Worm (Caenorhabditis elegans) whole organism, late embryonic: Measurements from ENCODE around the gene cest-5.2.
"Not testable (repeated sequence)": the region's sequence is repeated elsewhere in the genome, so short reads cannot be mapped to it uniquely, and the experiment has no call there.

ENCODE experiments used
- C08G9.2 ChIP-seq: sonication (generic microtip); optimal IDR thresholded peaks from 2 replicates; lab custom pipeline; 2016; ENCODE audit warnings: mild to moderate bottlenecking, missing genetic modification characterization, moderate library complexity, missing compliant biosample characterization
- C38D4.7 ChIP-seq: fragments of 200-800 bp; sonication (Bioruptor generic); optimal IDR thresholded peaks from 2 replicates; lab custom pipeline; 2018; ENCODE audit warnings: mild to moderate bottlenecking, missing genetic modification characterization, moderate library complexity, missing compliant biosample characterization
- K02D7.2 ChIP-seq: sonication (generic microtip); optimal IDR thresholded peaks from 2 replicates; lab custom pipeline; 2017; ENCODE audit warnings: mild to moderate bottlenecking, missing genetic modification characterization, missing compliant biosample characterization
- K09A11.1 ChIP-seq: sonication (generic microtip); optimal IDR thresholded peaks from 2 replicates; lab custom pipeline; 2017; ENCODE audit warnings: antibody characterized with exemption, mild to moderate bottlenecking, missing genetic modification characterization, missing compliant biosample characterization; ENCODE audit not compliant: insufficient read depth
- T23F11.4 ChIP-seq: fragments of 200-800 bp; sonication (Bioruptor generic); optimal IDR thresholded peaks from 2 replicates; lab custom pipeline; 2018; ENCODE audit warnings: mild to moderate bottlenecking, missing genetic modification characterization, missing compliant biosample characterization
- Y22D7AL.16 ChIP-seq: sonication (generic microtip); optimal IDR thresholded peaks from 2 replicates; lab custom pipeline; 2016; ENCODE audit warnings: missing genetic modification characterization, missing compliant biosample characterization
- ceh-19 ChIP-seq: fragments of 200-800 bp; sonication (Bioruptor generic); optimal IDR thresholded peaks from 2 replicates; lab custom pipeline; 2018; ENCODE audit warnings: mild to moderate bottlenecking, missing genetic modification characterization, missing compliant biosample characterization
- ceh-2 ChIP-seq: sonication (generic microtip); optimal IDR thresholded peaks from 2 replicates; lab custom pipeline; 2016; ENCODE audit warnings: missing genotype, missing genetic modification characterization, missing compliant biosample characterization
- ceh-24 ChIP-seq: sonication (generic microtip); optimal IDR thresholded peaks from 2 replicates; lab custom pipeline; 2016; ENCODE audit warnings: mild to moderate bottlenecking, missing genetic modification characterization, missing compliant biosample characterization
- ceh-30 ChIP-seq: fragments of 150-350 bp; optimal IDR thresholded peaks from 2 replicates; lab custom pipeline; 2014; ENCODE audit warnings: missing biosample characterization, missing genetic modification characterization
- ceh-48 ChIP-seq: sonication (generic microtip); optimal IDR thresholded peaks from 2 replicates; lab custom pipeline; 2016; ENCODE audit warnings: missing genetic modification characterization, inconsistent platforms, missing compliant biosample characterization
- che-1 ChIP-seq: sonication (generic microtip); optimal IDR thresholded peaks from 2 replicates; lab custom pipeline; 2016; ENCODE audit warnings: mild to moderate bottlenecking, missing genetic modification characterization, missing compliant biosample characterization
- elt-2 ChIP-seq: sonication (generic microtip); optimal IDR thresholded peaks from 2 replicates; lab custom pipeline; 2016; ENCODE audit warnings: missing genetic modification reagents, missing genetic modification characterization, missing compliant biosample characterization
- fkh-10 ChIP-seq: fragments of 150-350 bp; optimal IDR thresholded peaks from 2 replicates; lab custom pipeline; 2014; ENCODE audit warnings: missing biosample characterization, missing genetic modification reagents, missing genetic modification characterization
- gmeb-2 ChIP-seq: sonication (generic microtip); optimal IDR thresholded peaks from 2 replicates; lab custom pipeline; 2016; ENCODE audit warnings: missing genetic modification characterization, inconsistent platforms, missing compliant biosample characterization
- hlh-13 ChIP-seq: fragments of 200-800 bp; sonication (Bioruptor generic); optimal IDR thresholded peaks from 2 replicates; lab custom pipeline; 2018; ENCODE audit warnings: mild to moderate bottlenecking, missing genetic modification characterization, missing compliant biosample characterization
- hlh-15 ChIP-seq: sonication (generic microtip); optimal IDR thresholded peaks from 2 replicates; lab custom pipeline; 2016; ENCODE audit warnings: missing genetic modification characterization, missing compliant biosample characterization
- hlh-30 ChIP-seq: sonication (generic microtip); optimal IDR thresholded peaks from 2 replicates; lab custom pipeline; 2017; ENCODE audit warnings: antibody characterized with exemption, missing genetic modification characterization, missing compliant biosample characterization; ENCODE audit not compliant: insufficient read depth
- hlh-8 ChIP-seq: sonication (generic microtip); optimal IDR thresholded peaks from 2 replicates; lab custom pipeline; 2016; ENCODE audit warnings: missing genotype, missing genetic modification characterization, missing compliant biosample characterization
- lim-6 ChIP-seq: sonication (generic microtip); optimal IDR thresholded peaks from 2 replicates; lab custom pipeline; 2016; ENCODE audit warnings: missing genetic modification characterization, missing compliant biosample characterization
- npax-4 ChIP-seq: sonication (generic microtip); optimal IDR thresholded peaks from 2 replicates; lab custom pipeline; 2016; ENCODE audit warnings: missing genetic modification characterization, missing compliant biosample characterization
- pat-9 ChIP-seq: fragments of 200-800 bp; sonication (Bioruptor generic); optimal IDR thresholded peaks from 2 replicates; lab custom pipeline; 2018; ENCODE audit warnings: mild to moderate bottlenecking, missing genetic modification characterization, moderate library complexity, missing compliant biosample characterization
- pha-2 ChIP-seq: sonication (generic microtip); optimal IDR thresholded peaks from 2 replicates; lab custom pipeline; 2017; ENCODE audit warnings: mild to moderate bottlenecking, missing genetic modification characterization, missing compliant biosample characterization
- pqm-1 ChIP-seq: sonication (generic microtip); optimal IDR thresholded peaks from 2 replicates; lab custom pipeline; 2016; ENCODE audit warnings: missing genetic modification characterization, missing compliant biosample characterization
- pros-1 ChIP-seq: fragments of 150-350 bp; optimal IDR thresholded peaks from 2 replicates; lab custom pipeline; 2014; ENCODE audit warnings: missing biosample characterization, missing genetic modification reagents, missing genetic modification characterization
- sdc-2 ChIP-seq: sonication (generic microtip); optimal IDR thresholded peaks from 2 replicates; lab custom pipeline; 2016; ENCODE audit warnings: missing genotype, missing genetic modification characterization, missing compliant biosample characterization
- sox-4 ChIP-seq: sonication (generic microtip); optimal IDR thresholded peaks from 2 replicates; lab custom pipeline; 2017; ENCODE audit warnings: mild to moderate bottlenecking, missing genetic modification characterization, inconsistent platforms, missing compliant biosample characterization
- tbx-2 ChIP-seq: sonication (generic microtip); optimal IDR thresholded peaks from 2 replicates; lab custom pipeline; 2016; ENCODE audit warnings: missing genetic modification characterization, missing compliant biosample characterization
- ttx-3 ChIP-seq: sonication (generic microtip); optimal IDR thresholded peaks from 2 replicates; lab custom pipeline; 2016; ENCODE audit warnings: missing genetic modification reagents, missing genetic modification characterization, missing compliant biosample characterization
- unc-3 ChIP-seq, 2 experiments: fragments of 200-800 bp in 1 of 2; sonication (Bioruptor generic) in 1 of 2; sonication (generic microtip) in 1 of 2; conservative IDR thresholded peaks in 1 of 2; optimal IDR thresholded peaks in 1 of 2; 2 replicates each; pipeline versions ENCODE4 v1.3.6 to Lab custom; 2016 to 2022; ENCODE audit warnings: missing compliant biosample characterization in 2 of 2, missing genetic modification characterization in 2 of 2, missing genetic modification reagents in 1 of 2
- unc-42 ChIP-seq: sonication (generic microtip); optimal IDR thresholded peaks from 2 replicates; lab custom pipeline; 2016; ENCODE audit warnings: missing genotype, missing genetic modification characterization, missing compliant biosample characterization
- unc-86 ChIP-seq: sonication (generic microtip); optimal IDR thresholded peaks from 2 replicates; lab custom pipeline; 2016; ENCODE audit warnings: missing genetic modification characterization, missing compliant biosample characterization
- zip-5 ChIP-seq: sonication (generic microtip); optimal IDR thresholded peaks from 2 replicates; lab custom pipeline; 2016; ENCODE audit warnings: missing genetic modification characterization, missing compliant biosample characterization
- ztf-16 ChIP-seq: sonication (generic microtip); optimal IDR thresholded peaks from 2 replicates; lab custom pipeline; 2017; ENCODE audit warnings: missing genetic modification characterization, missing compliant biosample characterization

cest-5.2 gene

DNA sequence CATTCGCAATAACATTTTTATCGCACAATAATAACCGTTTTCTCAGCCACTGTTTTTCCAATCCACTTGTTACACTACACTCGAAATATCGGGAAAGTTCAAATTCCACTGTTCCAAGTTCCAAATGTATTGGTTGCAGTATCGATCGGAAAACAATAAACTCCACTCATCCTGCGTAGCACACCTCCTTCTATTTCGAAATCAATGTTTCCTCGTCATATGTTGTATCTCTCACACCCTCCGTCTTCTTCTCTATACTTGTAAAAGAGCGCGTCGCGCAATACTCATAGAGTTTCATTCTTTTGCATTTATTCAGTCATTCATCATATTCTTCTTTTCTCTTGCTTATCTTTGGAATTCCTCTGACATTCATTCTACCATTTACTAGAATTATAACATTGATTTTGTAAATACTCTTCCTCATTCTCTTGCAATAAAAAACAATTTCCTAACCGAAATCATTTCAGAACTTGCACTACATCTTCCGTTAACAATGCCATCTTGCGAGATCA lies 26.5 kb downstream of the cest-5.2 start, which contains the start of gene sup-36:
sup-36 (plus strand) TSS at position 462 of the 512 bp plus-strand sequence.
- no peak for TF ChIP-seq Y22D7AL.16
- TF ChIP-seq gmeb-2 (tag; lab: Kevin White, UChicago), result no peak
- TF ChIP-seq C08G9.2 (tag; lab: Kevin White, UChicago), result no peak
- TF ChIP-seq unc-3 (GFP tag; conservative IDR thresholded peaks at IDR 0.05; lab: Robert Waterston, UW), result no peak
- TF ChIP-seq unc-3 (tag; optimal IDR thresholded peaks at IDR 0.05; lab: Kevin White, UChicago), result no peak
- no peak for TF ChIP-seq K09A11.1 (tag; lab: Kevin White, UChicago)
- no peak for TF ChIP-seq hlh-8
- TF ChIP-seq lim-6 (tag; lab: Kevin White, UChicago), result no peak
- TF ChIP-seq tbx-2 (tag; lab: Kevin White, UChicago), result no peak
- no peak for TF ChIP-seq hlh-15 (tag; lab: Kevin White, UChicago)
- peak; percentile 5 for TF ChIP-seq hlh-30 (tag; lab: Kevin White, UChicago)
- no peak for TF ChIP-seq che-1
- TF ChIP-seq elt-2, result no peak
- TF ChIP-seq ceh-48, result peak; percentile 40
- no peak for TF ChIP-seq npax-4 (tag; lab: Kevin White, UChicago)
- no peak for TF ChIP-seq unc-42 (tag; lab: Kevin White, UChicago)
- no peak for TF ChIP-seq zip-5 (tag; lab: Kevin White, UChicago)

ce11 chrIV:6599447-6599846 lies 28.3 kb downstream of the cest-5.2 start, which contains the start of gene F38A5.8:
F38A5.8 (plus strand) TSS chrIV:6599747.
- no peak for TF ChIP-seq pat-9 (tag; lab: Kevin White, UChicago)
- TF ChIP-seq fkh-10 (GFP tag; lab: Kevin White, UChicago), result no peak
- TF ChIP-seq sdc-2 (tag; lab: Kevin White, UChicago), result no peak
- TF ChIP-seq unc-86, result no peak
- no peak for TF ChIP-seq ceh-24 (tag; lab: Kevin White, UChicago)
- no peak for TF ChIP-seq ttx-3 (tag; lab: Kevin White, UChicago)
- TF ChIP-seq ceh-2 (tag; lab: Kevin White, UChicago), result no peak
- TF ChIP-seq lim-6 (tag; lab: Kevin White, UChicago), result no peak
- no peak for TF ChIP-seq pqm-1
- TF ChIP-seq, all 69 proteins: peak for 0

DNA sequence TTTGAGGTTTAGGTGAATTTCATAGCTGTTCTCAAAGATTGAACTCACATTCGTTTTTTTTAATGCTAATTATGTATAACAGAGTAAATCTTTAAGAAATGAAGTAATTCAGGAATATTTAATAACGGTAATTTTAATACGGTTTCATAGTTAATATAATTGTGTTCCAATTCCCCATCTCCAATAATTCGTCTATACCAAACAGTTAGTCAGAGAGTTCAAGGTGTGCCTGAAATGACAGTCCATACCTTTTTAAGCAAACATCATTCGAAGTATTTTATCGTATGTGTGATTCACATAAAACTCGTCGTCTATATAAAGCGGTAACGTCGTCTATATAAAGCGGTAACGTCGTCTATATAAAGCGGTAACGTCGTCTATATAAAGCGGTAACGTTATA lies 29.0 kb downstream of the cest-5.2 start, which contains the start of gene nspb-5:
nspb-5 (plus strand) TSS at position 301 of the 400 bp plus-strand sequence.
- TF ChIP-seq ceh-30 (tag; lab: Kevin White, UChicago); pros-1; Y22D7AL.16: not testable (repeated sequence)

DNA sequence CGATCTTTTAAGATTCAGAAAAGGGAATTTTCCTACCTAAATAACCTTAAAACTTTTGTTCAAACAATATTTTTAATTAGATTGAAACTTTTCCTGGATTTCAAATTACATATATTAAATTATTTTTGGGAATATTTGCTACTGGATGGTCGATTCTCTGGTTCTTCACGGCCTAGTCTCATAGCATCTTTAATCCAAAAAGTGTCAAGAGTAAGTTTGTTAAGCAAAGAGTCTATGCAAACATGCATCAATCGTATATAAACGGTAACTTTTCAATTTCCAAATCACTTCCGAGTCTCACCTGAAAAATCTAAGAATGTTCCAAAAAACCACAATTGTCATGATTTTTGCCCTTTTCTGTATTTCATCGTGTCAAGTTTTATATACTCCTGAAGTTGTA lies 29.8 kb downstream of the cest-5.2 start, which contains the start of gene nspb-4:
nspb-4 (plus strand) TSS at position 301 of the 400 bp plus-strand sequence.
- not testable (repeated sequence) for TF ChIP-seq tbx-2 (tag; lab: Kevin White, UChicago); T23F11.4 (GFP tag; lab: Kevin White, UChicago); hlh-8
- TF ChIP-seq, all 69 proteins: peak for 0; not testable (repeated sequence) for 69

DNA sequence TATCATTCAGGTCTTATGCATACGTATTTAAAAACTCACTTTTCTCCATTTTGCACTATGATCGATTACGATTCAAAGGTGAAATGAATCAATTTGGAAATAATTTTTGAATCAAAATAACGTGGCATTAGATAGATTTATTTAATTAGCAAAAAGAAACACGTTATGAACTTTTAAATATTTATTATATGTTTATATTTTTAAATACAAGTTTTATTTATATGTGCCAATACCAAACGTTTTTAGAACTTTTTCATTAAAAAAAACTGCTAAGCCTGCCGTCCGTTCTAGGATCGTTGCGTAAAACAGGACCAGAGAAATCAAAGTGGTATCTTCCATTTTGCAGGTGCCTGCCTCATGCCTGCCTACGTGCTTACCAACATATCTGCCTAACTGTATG lies 30.4 kb downstream of the cest-5.2 start, which contains the start of gene F38A5.6:
F38A5.6 (minus strand) TSS at position 101 of the 400 bp plus-strand sequence.
- no peak for TF ChIP-seq T23F11.4 (GFP tag; lab: Kevin White, UChicago)
- no peak for TF ChIP-seq hlh-13 (GFP tag; lab: Kevin White, UChicago)
- TF ChIP-seq pha-2 (tag; lab: Kevin White, UChicago), result no peak
- TF ChIP-seq hlh-30 (tag; lab: Kevin White, UChicago), result no peak
- TF ChIP-seq ceh-19 (GFP tag; lab: Kevin White, UChicago), result no peak
- TF ChIP-seq pros-1, result no peak
- TF ChIP-seq sox-4, result no peak
- TF ChIP-seq K02D7.2, result no peak
- no peak for TF ChIP-seq ztf-16 (tag; lab: Kevin White, UChicago)
- no peak for TF ChIP-seq npax-4 (tag; lab: Kevin White, UChicago)
- no peak for TF ChIP-seq unc-86
- TF ChIP-seq C38D4.7 (GFP tag; lab: Kevin White, UChicago), result no peak
